Fruit fly (Drosophila melanogaster) whole organism, wandering third instar larva: Measurements from ENCODE around the gene GlnRS.
A peak's percentile ranks its signal among the peaks of the same experiment; 100 is the strongest.

Source experiments
- Abd-B ChIP-seq: fragments of >200 bp; optimal IDR thresholded peaks from 2 replicates; lab custom pipeline; 2017; ENCODE audit warnings: missing biosample characterization, missing genetic modification characterization
- CG32264 ChIP-seq: fragments of 200-800 bp; sonication (Bioruptor generic); optimal IDR thresholded peaks from 2 replicates; lab custom pipeline; 2016; ENCODE audit warnings: missing biosample characterization, missing genetic modification characterization
- CrebA ChIP-seq: fragments of 200-800 bp; sonication (Bioruptor generic); optimal IDR thresholded peaks from 2 replicates; lab custom pipeline; 2016; ENCODE audit warnings: missing biosample characterization, mild to moderate bottlenecking, missing genetic modification characterization, borderline replicate concordance
- Dfd ChIP-seq: fragments of >200 bp; optimal IDR thresholded peaks from 2 replicates; lab custom pipeline; 2017; ENCODE audit warnings: missing biosample characterization, missing genetic modification characterization
- Dif ChIP-seq: fragments of 200-275, 200-300 bp; sonication (Bioruptor generic); optimal IDR thresholded peaks from 2 replicates; lab custom pipeline; 2018; ENCODE audit warnings: missing biosample characterization, missing genetic modification characterization; ENCODE audit not compliant: partially characterized antibody
- HLH106 ChIP-seq: fragments of 200-800 bp; optimal IDR thresholded peaks from 3 replicates; lab custom pipeline; 2019; ENCODE audit warnings: missing biosample characterization, mild to moderate bottlenecking, missing genetic modification characterization, moderate library complexity
- Hnf4 ChIP-seq: fragments of 200-800 bp; sonication (Bioruptor generic); optimal IDR thresholded peaks from 2 replicates; lab custom pipeline; 2016; ENCODE audit warnings: missing biosample characterization, mild to moderate bottlenecking, missing genetic modification characterization
- Hr78 ChIP-seq: fragments of >200 bp; optimal IDR thresholded peaks from 2 replicates; lab custom pipeline; 2017; ENCODE audit warnings: missing biosample characterization, missing genetic modification characterization
- Hr83 ChIP-seq: fragments of 200-300 bp; sonication (Bioruptor generic); optimal IDR thresholded peaks from 2 replicates; lab custom pipeline; 2016; ENCODE audit warnings: missing biosample characterization, mild to moderate bottlenecking, missing genetic modification characterization, moderate library complexity; ENCODE audit not compliant: poor library complexity, severe bottlenecking
- Jra ChIP-seq: sonication (Bioruptor generic); optimal IDR thresholded peaks from 2 replicates; lab custom pipeline; 2016; ENCODE audit warnings: missing biosample characterization, missing genetic modification characterization
- Mio ChIP-seq: sonication (Bioruptor generic); optimal IDR thresholded peaks from 2 replicates; lab custom pipeline; 2016; ENCODE audit warnings: missing biosample characterization, missing genetic modification characterization
- N ChIP-seq: fragments of >200 bp; optimal IDR thresholded peaks from 2 replicates; lab custom pipeline; 2018; ENCODE audit warnings: missing biosample characterization, missing external identifiers, missing genetic modification characterization
- Rel ChIP-seq, 2 experiments: fragments of 200-800 bp; sonication (Bioruptor generic) in 1 of 2; optimal IDR thresholded peaks; 2 replicates in 1 of 2; 3 replicates in 1 of 2; lab custom pipeline; 2016 to 2019; ENCODE audit warnings: mild to moderate bottlenecking in 2 of 2, missing biosample characterization in 2 of 2, missing genetic modification characterization in 2 of 2, moderate library complexity in 1 of 2
- Sp1 ChIP-seq: fragments of 200-800 bp; sonication (Bioruptor generic); optimal IDR thresholded peaks from 3 replicates; lab custom pipeline; 2019; ENCODE audit warnings: missing biosample characterization, mild to moderate bottlenecking, missing genetic modification characterization, moderate library complexity
- brk ChIP-seq: fragments of 200-800 bp; sonication (Bioruptor generic); optimal IDR thresholded peaks from 2 replicates; lab custom pipeline; 2016; ENCODE audit warnings: missing biosample characterization, mild to moderate bottlenecking, missing genetic modification characterization
- dl ChIP-seq, 2 experiments: fragments of 175-275, 200-275 bp in 1 of 2; fragments of 200-275 bp in 1 of 2; sonication (Bioruptor generic); optimal IDR thresholded peaks; lab custom pipeline; 2018; ENCODE audit warnings: mild to moderate bottlenecking in 2 of 2, missing biosample characterization in 2 of 2, missing genetic modification characterization in 2 of 2, moderate library complexity in 2 of 2; ENCODE audit not compliant: partially characterized antibody in 2 of 2, insufficient read depth in 1 of 2
- dsf ChIP-seq: sonication (Bioruptor generic); optimal IDR thresholded peaks from 2 replicates; lab custom pipeline; 2016; ENCODE audit warnings: missing biosample characterization, missing genetic modification characterization, borderline replicate concordance
- h ChIP-seq: fragments of 200-800 bp; sonication (Bioruptor generic); optimal IDR thresholded peaks from 3 replicates; lab custom pipeline; 2016; ENCODE audit warnings: missing biosample characterization, mild to moderate bottlenecking, missing genetic modification characterization
- jim ChIP-seq: fragments of 175-275, 200-325 bp; sonication (Bioruptor generic); optimal IDR thresholded peaks from 2 replicates; lab custom pipeline; 2016; ENCODE audit warnings: missing biosample characterization, mild to moderate bottlenecking, missing genetic modification characterization
- pan ChIP-seq: fragments of >200 bp; optimal IDR thresholded peaks from 2 replicates; lab custom pipeline; 2017
- rgr ChIP-seq: fragments of 200-800 bp; sonication (Bioruptor generic); optimal IDR thresholded peaks from 3 replicates; lab custom pipeline; 2016; ENCODE audit warnings: missing biosample characterization, mild to moderate bottlenecking, missing genetic modification characterization
- sage ChIP-seq: fragments of 200-800 bp; sonication (Bioruptor generic); optimal IDR thresholded peaks from 2 replicates; lab custom pipeline; 2016; ENCODE audit warnings: missing biosample characterization, mild to moderate bottlenecking, missing genetic modification characterization
- sv ChIP-seq: fragments of 200-800 bp; sonication (Bioruptor generic); optimal IDR thresholded peaks from 3 replicates; lab custom pipeline; 2016; ENCODE audit warnings: missing biosample characterization, missing genetic modification characterization
- tai ChIP-seq: sonication (Bioruptor generic); optimal IDR thresholded peaks from 2 replicates; lab custom pipeline; 2016; ENCODE audit warnings: missing biosample characterization, missing genetic modification characterization
- usp ChIP-seq: fragments of >200 bp; optimal IDR thresholded peaks from 2 replicates; lab custom pipeline; 2017; ENCODE audit warnings: missing biosample characterization, missing genetic modification characterization

GlnRS gene

DNA sequence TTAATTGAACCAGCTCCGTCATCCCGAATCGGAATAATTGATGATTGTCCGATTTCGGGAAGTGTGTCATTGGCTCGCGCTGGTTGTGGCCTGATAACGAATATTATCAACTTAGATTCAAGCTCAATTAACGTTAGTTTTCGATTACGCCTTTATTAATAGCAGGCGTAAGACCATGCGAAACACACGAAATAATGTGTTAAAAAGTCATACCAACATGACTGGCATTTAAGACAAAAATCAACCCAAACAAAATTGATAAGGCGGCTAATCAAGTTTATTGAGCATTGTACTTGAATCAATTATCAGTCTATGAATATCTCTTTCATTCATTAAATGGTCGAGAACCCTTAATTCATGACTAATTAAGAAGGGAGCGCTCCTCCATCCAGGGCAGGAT is 43.7 kb upstream of the GlnRS start:
- TF ChIP-seq tai (GFP tag; lab: Kevin White, UChicago) (no peak), dl (GFP tag; optimal IDR thresholded peaks at IDR 0.05; lab: Kevin White, UChicago; ENCODE audit: insufficient read depth in 1 of 2, partially characterized antibody in 2 of 2) (no peak), sage (GFP tag; lab: Kevin White, UChicago) (no peak), pan (lab: Kevin White, UChicago) (no peak), N (GFP tag; lab: Kevin White, UChicago) (no peak), Jra (GFP tag; lab: Kevin White, UChicago) (no peak), Rel (GFP tag; optimal IDR thresholded peaks at IDR 0.05; lab: Kevin White, UChicago) (no peak), Rel (tag; optimal IDR thresholded peaks at IDR 0.05; lab: Kevin White, UChicago) (no peak), Hr78 (GFP tag; lab: Kevin White, UChicago) (no peak), HLH106 (tag; lab: Kevin White, UChicago) (no peak), rgr (no peak), CG32264 (GFP tag; lab: Kevin White, UChicago) (no peak), Dif (GFP tag; lab: Kevin White, UChicago) (no peak), h (GFP tag; lab: Kevin White, UChicago) (no peak), Dfd (GFP tag; lab: Kevin White, UChicago) (no peak), jim (GFP tag; lab: Kevin White, UChicago) (no peak)

DNA sequence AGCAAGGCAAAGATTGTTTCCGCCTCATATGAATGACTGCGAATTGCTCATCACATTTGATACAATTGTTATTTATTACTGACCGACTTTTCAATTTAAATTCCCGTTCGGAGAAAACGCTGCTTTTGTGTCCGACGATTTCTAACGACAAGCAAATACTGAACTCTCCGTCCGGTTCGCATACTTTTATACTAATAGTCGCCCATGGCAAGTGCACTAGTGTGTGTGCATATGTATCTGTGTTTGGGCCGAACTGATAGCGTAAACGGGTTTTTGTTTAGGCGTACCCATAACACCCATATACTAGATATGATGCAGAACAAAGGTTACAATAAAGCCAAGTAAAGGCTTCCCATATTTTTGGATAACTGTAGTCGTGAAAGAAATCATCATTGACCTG is 42.7 kb upstream of the GlnRS start, which contains the start of gene CG10550:
Gene CG10550, minus strand, starts transcription at position 164 of the 400 bp plus-strand sequence.
- TF ChIP-seq Hnf4 (GFP tag; lab: Kevin White, UChicago) = peak; percentile 0
- TF ChIP-seq N (GFP tag; lab: Kevin White, UChicago) = no peak

DNA sequence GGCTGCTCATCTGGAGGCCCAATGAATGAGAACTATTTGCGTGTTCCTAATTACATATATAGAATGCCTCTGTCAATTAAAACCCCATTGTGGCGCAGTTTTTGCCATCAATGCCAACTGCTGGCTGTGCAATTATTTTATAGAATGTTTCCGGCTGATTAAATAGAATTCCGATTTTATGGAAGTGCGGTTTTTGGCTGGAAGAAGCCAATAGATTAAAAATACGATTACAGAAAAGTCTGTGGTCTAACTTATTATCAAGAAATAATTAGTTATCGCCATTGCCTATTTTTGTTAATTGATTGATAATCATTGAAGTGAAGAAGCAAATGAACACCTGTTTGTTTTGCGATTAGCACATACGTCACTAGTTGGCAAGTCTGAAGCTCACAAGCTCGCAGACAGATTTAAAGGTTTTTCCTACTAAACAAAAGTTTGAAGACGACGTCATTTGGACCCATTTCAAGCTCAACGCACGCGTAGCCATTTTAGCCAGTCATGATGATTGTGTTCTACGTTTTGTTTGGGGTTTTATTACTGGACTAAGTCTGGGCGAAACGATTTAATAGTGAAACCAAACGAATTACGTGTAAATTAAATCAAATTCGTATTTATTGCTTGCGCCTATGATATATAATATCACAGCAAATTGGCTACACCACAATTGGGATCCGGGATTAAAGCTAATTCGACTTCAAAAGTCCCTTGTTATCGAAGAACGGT is 40.5 kb upstream of the GlnRS start:
- no peak for TF ChIP-seq Rel (GFP tag; optimal IDR thresholded peaks at IDR 0.05; lab: Kevin White, UChicago)
- TF ChIP-seq Rel (tag; optimal IDR thresholded peaks at IDR 0.05; lab: Kevin White, UChicago) = peak; percentile 1
- no peak for TF ChIP-seq Dif (GFP tag; lab: Kevin White, UChicago)

DNA sequence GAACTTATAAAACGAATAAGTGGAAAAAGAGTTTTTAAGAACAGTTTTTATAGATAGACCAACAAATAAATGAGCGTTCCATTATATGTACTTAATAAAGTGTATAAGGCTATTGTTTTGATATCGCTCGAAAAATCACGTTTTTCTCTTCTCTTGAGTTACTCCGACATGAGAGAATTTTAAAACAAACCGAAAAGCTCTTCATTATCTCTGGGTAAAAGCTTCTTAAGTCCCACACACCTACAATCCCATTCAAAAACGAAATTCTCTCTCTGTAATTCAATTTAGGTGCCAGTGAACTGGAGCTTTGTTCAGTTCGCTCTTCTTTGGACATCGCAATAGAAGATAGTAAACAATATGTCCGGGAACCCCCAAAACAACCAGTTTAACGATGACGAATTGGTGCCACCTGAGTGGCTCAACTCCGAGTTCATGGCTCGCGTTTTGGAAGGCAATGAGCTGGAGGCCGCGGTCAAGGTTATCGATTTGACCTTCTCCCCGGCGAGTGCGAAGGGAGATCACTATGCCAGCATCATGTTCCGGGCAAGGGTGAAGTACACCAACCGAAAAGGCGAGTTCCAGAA is 38.4 kb upstream of the GlnRS start, which contains the start of gene CG31436:
Gene CG31436, plus strand, starts transcription at position 281 of the 584 bp plus-strand sequence.
- TF ChIP-seq brk (GFP tag; lab: Kevin White, UChicago) (peak; percentile 17), sage (GFP tag; lab: Kevin White, UChicago) (peak; percentile 26), Hr83 (no peak), Rel (GFP tag; optimal IDR thresholded peaks at IDR 0.05; lab: Kevin White, UChicago) (no peak), Rel (tag; optimal IDR thresholded peaks at IDR 0.05; lab: Kevin White, UChicago) (peak; percentile 99), Sp1 (GFP tag; lab: Kevin White, UChicago) (no peak), CrebA (peak; percentile 17)
- TF ChIP-seq, all 38 proteins: peak for 4

DNA sequence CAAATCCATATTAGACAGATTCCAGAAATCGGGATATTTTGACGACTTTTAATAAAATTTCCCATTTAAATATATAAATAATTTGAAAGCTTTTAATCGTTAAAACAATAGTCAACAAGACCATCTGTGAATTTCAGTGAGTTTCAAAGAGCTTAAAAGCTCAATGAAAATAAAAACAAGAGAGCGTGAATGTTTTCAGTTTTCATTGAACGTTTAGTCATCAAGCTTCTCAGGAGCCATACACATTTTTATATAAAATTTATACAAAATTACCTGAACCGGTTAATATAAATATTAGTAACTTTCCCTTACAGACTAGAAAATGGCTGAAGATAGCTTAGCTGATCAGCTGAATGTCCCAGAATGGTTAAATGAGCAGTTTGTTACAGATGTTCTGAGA is 36.7 kb upstream of the GlnRS start, which contains the start of gene CG31370:
Gene CG31370, plus strand, starts transcription at position 226 of the 400 bp plus-strand sequence.
- TF ChIP-seq Hr83 = no peak
- TF ChIP-seq brk (GFP tag; lab: Kevin White, UChicago) = peak; percentile 57

DNA sequence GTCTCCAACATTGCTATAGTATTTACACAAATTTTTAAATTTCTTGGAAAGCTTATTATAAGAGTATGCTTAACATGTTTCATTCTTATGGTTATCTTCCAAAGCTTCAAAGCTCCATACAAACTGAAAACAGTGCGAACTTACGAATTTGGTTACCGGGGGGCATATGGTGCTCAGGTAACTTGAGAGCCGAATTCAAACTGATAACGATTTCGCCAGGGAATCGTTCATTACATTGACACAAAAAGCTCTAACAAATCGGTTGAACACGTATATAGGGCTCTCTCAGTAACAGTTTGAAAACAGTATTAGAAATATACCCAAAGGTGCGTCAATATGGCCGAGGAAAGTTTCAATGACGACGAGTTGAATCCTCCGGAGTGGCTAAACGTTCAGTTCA is 35.1 kb upstream of the GlnRS start, which contains the start of gene CG13659:
Gene CG13659, plus strand, starts transcription at position 317 of the 400 bp plus-strand sequence.
- TF ChIP-seq CG32264 (GFP tag; lab: Kevin White, UChicago) (no peak), rgr (no peak), usp (GFP tag; lab: Kevin White, UChicago) (no peak), Jra (GFP tag; lab: Kevin White, UChicago) (no peak), Dif (GFP tag; lab: Kevin White, UChicago) (no peak), sv (GFP tag; lab: Kevin White, UChicago) (no peak)

DNA sequence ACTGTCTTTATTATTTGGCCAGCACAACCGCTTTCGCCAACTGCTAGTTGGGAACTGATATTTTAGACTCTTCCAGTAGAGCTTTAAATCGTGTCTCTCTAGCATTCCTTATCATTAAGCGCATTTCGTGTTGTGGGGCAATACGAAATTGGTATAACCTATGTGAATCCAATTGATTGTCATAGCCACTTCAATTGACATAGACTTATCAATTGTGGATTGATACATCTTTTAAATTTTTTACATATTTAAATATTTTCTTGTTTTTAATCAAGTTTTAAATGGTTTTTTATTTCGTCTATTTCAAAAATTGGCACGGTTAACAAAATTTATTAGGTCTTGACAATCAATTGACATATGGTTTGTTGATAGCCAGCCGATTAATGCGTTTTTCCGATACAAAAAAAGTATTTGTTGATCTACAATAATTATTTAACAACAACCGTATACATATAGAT is 34.0 kb upstream of the GlnRS start, which contains the start of gene CG31288:
Gene CG31288, minus strand, starts transcription at position 51 of the 458 bp plus-strand sequence.
- TF ChIP-seq Hr83 (no peak), Rel (GFP tag; optimal IDR thresholded peaks at IDR 0.05; lab: Kevin White, UChicago) (no peak), Rel (tag; optimal IDR thresholded peaks at IDR 0.05; lab: Kevin White, UChicago) (no peak), Mio (GFP tag; lab: Kevin White, UChicago) (no peak), N (GFP tag; lab: Kevin White, UChicago) (no peak), Sp1 (GFP tag; lab: Kevin White, UChicago) (no peak), dsf (GFP tag; lab: Kevin White, UChicago) (no peak), Dfd (GFP tag; lab: Kevin White, UChicago) (no peak), jim (GFP tag; lab: Kevin White, UChicago) (no peak), Abd-B (GFP tag; lab: Kevin White, UChicago) (no peak), sage (GFP tag; lab: Kevin White, UChicago) (no peak), Hnf4 (GFP tag; lab: Kevin White, UChicago) (no peak)
- TF ChIP-seq, all 38 proteins: peak for 0
